Fruit fly (Drosophila melanogaster) whole organism, wandering third instar larva: ENCODE data around the gene CG13692.

Experiments used
- CG32264 ChIP-seq: fragments of 200-800 bp; sonication (Bioruptor generic); optimal IDR thresholded peaks from 2 replicates; lab custom pipeline; 2016; ENCODE audit warnings: missing biosample characterization, missing genetic modification characterization
- CG9705 ChIP-seq: fragments of 200-800 bp; sonication (Bioruptor generic); optimal IDR thresholded peaks from 2 replicates; lab custom pipeline; 2018; ENCODE audit warnings: missing biosample characterization, mild to moderate bottlenecking, missing genetic modification characterization
- HLH106 ChIP-seq: fragments of 200-800 bp; optimal IDR thresholded peaks from 3 replicates; lab custom pipeline; 2019; ENCODE audit warnings: missing biosample characterization, mild to moderate bottlenecking, missing genetic modification characterization, moderate library complexity
- Myc ChIP-seq: fragments of >200 bp; optimal IDR thresholded peaks from 2 replicates; lab custom pipeline; 2017
- OdsH ChIP-seq: fragments of 200-800 bp; sonication (Bioruptor generic); optimal IDR thresholded peaks from 2 replicates; lab custom pipeline; 2016; ENCODE audit warnings: missing biosample characterization, mild to moderate bottlenecking, missing genetic modification characterization
- Sp1 ChIP-seq: fragments of 200-800 bp; sonication (Bioruptor generic); optimal IDR thresholded peaks from 3 replicates; lab custom pipeline; 2019; ENCODE audit warnings: missing biosample characterization, mild to moderate bottlenecking, missing genetic modification characterization, moderate library complexity
- h ChIP-seq: fragments of 200-800 bp; sonication (Bioruptor generic); optimal IDR thresholded peaks from 3 replicates; lab custom pipeline; 2016; ENCODE audit warnings: missing biosample characterization, mild to moderate bottlenecking, missing genetic modification characterization
- pan ChIP-seq: fragments of >200 bp; optimal IDR thresholded peaks from 2 replicates; lab custom pipeline; 2017

DNA sequence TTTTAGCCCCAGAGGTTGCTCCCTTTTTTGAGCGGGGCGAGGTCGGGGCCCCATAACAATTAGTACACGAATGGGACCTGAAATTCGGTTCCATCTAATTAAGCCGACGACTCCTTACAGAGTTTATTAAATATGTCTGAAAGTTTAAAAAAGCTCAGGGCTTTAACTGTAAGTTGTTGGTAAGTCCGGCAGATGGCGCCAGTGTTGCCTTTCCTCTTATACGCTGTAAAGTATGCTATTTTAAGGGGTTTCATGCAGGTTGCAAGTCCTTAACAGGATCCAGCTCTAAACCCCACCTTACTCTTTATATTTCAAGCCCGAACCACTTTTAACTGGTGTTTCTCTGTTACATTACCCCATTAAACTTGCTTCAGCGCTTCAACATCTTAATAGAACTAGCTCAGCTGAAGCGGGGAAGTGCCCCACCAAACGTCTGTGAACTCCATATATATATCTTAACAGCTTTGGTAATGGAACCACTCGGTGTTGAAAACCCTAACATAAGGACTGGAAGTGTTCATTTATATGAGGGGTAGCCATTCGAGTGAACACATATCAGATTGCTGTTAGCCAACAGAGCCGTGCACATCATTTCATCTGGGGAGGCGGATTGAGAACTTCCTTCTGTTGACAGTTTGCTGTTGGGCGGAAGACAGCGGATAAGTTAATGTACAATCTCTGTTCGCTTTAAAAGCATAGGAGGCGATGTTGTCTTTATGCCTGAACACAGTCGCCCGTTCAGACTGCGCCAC is 26.0 kb upstream of the CG13692 start:
- TF ChIP-seq pan (lab: Kevin White, UChicago), result no peak
- no peak for TF ChIP-seq h (GFP tag; lab: Kevin White, UChicago)
- no peak for TF ChIP-seq OdsH
- TF ChIP-seq HLH106 (tag; lab: Kevin White, UChicago), result no peak
- TF ChIP-seq CG32264 (GFP tag; lab: Kevin White, UChicago), result no peak
- no peak for TF ChIP-seq Sp1
- TF ChIP-seq Myc (lab: Kevin White, UChicago), result peak; percentile 13
- no peak for TF ChIP-seq CG9705 (GFP tag; lab: Kevin White, UChicago)
